Fruit fly (Drosophila melanogaster) whole organism, embryonic: ENCODE measurements around the gene CG34408.

ENCODE experiments used
- B-H2 ChIP-seq: fragments of 200-800 bp; sonication (Bioruptor generic); optimal IDR thresholded peaks from 2 replicates; lab custom pipeline; 2018; ENCODE audit warnings: missing biosample characterization, mild to moderate bottlenecking, missing genetic modification characterization
- BtbVII ChIP-seq: fragments of 200-800 bp; sonication (Bioruptor generic); optimal IDR thresholded peaks from 3 replicates; lab custom pipeline; 2017; ENCODE audit warnings: missing biosample characterization, mild to moderate bottlenecking, missing genetic modification characterization
- CG12299 ChIP-seq: fragments of 200-800 bp; sonication (Bioruptor generic); optimal IDR thresholded peaks from 2 replicates; lab custom pipeline; 2018; ENCODE audit warnings: missing biosample characterization, mild to moderate bottlenecking, missing genetic modification characterization
- CG1647 ChIP-seq: fragments of 200-800 bp; sonication (Bioruptor generic); optimal IDR thresholded peaks from 3 replicates; lab custom pipeline; 2016; ENCODE audit warnings: missing biosample characterization, missing genetic modification characterization
- CG16813 ChIP-seq: fragments of 200-800 bp; sonication (Bioruptor generic); IDR thresholded peaks from 3 replicates; pipeline ENCODE4 v1.3.6; 2022; ENCODE audit warnings: missing biosample characterization, missing genetic modification characterization; ENCODE audit not compliant: partially characterized antibody
- CG17568 ChIP-seq: fragments of 200-800 bp; sonication (Bioruptor generic); optimal IDR thresholded peaks from 2 replicates; lab custom pipeline; 2018; ENCODE audit warnings: missing biosample characterization, mild to moderate bottlenecking, missing genetic modification characterization, moderate library complexity
- CG17912 ChIP-seq: fragments of 200-800 bp; sonication (Bioruptor generic); optimal IDR thresholded peaks from 2 replicates; lab custom pipeline; 2018; ENCODE audit warnings: missing biosample characterization, mild to moderate bottlenecking, missing genetic modification characterization
- CG18764 ChIP-seq: fragments of 200-800 bp; sonication (Bioruptor generic); optimal IDR thresholded peaks from 3 replicates; lab custom pipeline; 2016; ENCODE audit warnings: missing biosample characterization, missing genetic modification characterization
- CG2120 ChIP-seq: fragments of 200-800 bp; sonication (Bioruptor generic); optimal IDR thresholded peaks from 3 replicates; lab custom pipeline; 2016; ENCODE audit warnings: missing biosample characterization, missing genetic modification characterization
- CG30020 ChIP-seq: fragments of 200-800 bp; optimal IDR thresholded peaks from 2 replicates; lab custom pipeline; 2019; ENCODE audit warnings: missing biosample characterization, mild to moderate bottlenecking, missing genetic modification characterization, moderate library complexity
- CG30403 ChIP-seq: fragments of 200-800 bp; sonication (Bioruptor generic); optimal IDR thresholded peaks from 3 replicates; lab custom pipeline; 2016; ENCODE audit warnings: missing biosample characterization, missing genetic modification characterization
- CG3281 ChIP-seq: fragments of 200-800 bp; sonication (Bioruptor generic); optimal IDR thresholded peaks from 3 replicates; lab custom pipeline; 2017; ENCODE audit warnings: missing biosample characterization, mild to moderate bottlenecking, missing genetic modification characterization
- CG43689 ChIP-seq: fragments of 200-800 bp; sonication (Bioruptor generic); IDR thresholded peaks from 2 replicates; pipeline ENCODE4 v1.3.6; 2022; ENCODE audit warnings: missing biosample characterization, missing genetic modification characterization
- CG4854 ChIP-seq: fragments of 200-800 bp; sonication (Bioruptor generic); optimal IDR thresholded peaks from 2 replicates; lab custom pipeline; 2016; ENCODE audit warnings: missing biosample characterization, missing genetic modification characterization, inconsistent platforms
- CG5245 ChIP-seq: fragments of 200-800 bp; sonication (Bioruptor generic); optimal IDR thresholded peaks from 3 replicates; lab custom pipeline; 2016; ENCODE audit warnings: missing biosample characterization, missing genetic modification characterization
- CG7372 ChIP-seq: fragments of 200-800 bp; sonication (Bioruptor generic); IDR thresholded peaks from 2 replicates; pipeline ENCODE4 v1.3.6; 2022; ENCODE audit warnings: missing biosample characterization, missing genetic modification characterization
- CG8944 ChIP-seq: fragments of 200-800 bp; sonication (Bioruptor generic); optimal IDR thresholded peaks from 3 replicates; lab custom pipeline; 2016; ENCODE audit warnings: missing biosample characterization, missing genetic modification characterization
- CG9727 ChIP-seq: fragments of 200-800 bp; sonication (Bioruptor generic); optimal IDR thresholded peaks from 3 replicates; lab custom pipeline; 2017; ENCODE audit warnings: missing biosample characterization, mild to moderate bottlenecking, missing genetic modification characterization
- CG9876 ChIP-seq: fragments of 200-800 bp; sonication (Bioruptor generic); optimal IDR thresholded peaks from 2 replicates; lab custom pipeline; 2016; ENCODE audit warnings: missing biosample characterization, missing genetic modification characterization
- CrebB ChIP-seq: fragments of 200-800 bp; sonication (Bioruptor generic); optimal IDR thresholded peaks from 3 replicates; lab custom pipeline; 2018; ENCODE audit warnings: missing biosample characterization, mild to moderate bottlenecking, missing genetic modification characterization
- D ChIP-seq, 2 experiments: fragments of 200-800 bp in 1 of 2; fragments of >200 bp in 1 of 2; sonication (Bioruptor generic) in 1 of 2; optimal IDR thresholded peaks; 2 replicates in 1 of 2; 3 replicates in 1 of 2; lab custom pipeline; 2017; ENCODE audit warnings: mild to moderate bottlenecking in 1 of 2, missing biosample characterization in 1 of 2, missing genetic modification characterization in 1 of 2, missing genetic modification reagents in 1 of 2
- D19B ChIP-seq: fragments of 200-800 bp; sonication (Bioruptor generic); optimal IDR thresholded peaks from 2 replicates; lab custom pipeline; 2017; ENCODE audit warnings: missing biosample characterization, mild to moderate bottlenecking, missing genetic modification characterization
- Dll ChIP-seq: fragments of 200-800 bp; sonication (Bioruptor generic); IDR thresholded peaks from 4 replicates; pipeline ENCODE4 v1.3.6; 2022; ENCODE audit warnings: missing biosample characterization, missing genetic modification characterization; ENCODE audit not compliant: partially characterized antibody
- Doc2 ChIP-seq: fragments of 200-800 bp; sonication (Bioruptor generic); IDR thresholded peaks from 2 replicates; pipeline ENCODE4 v1.3.6; 2022; ENCODE audit warnings: missing biosample characterization, missing genetic modification characterization
- H15 ChIP-seq: fragments of 200-800 bp; sonication (Bioruptor generic); IDR thresholded peaks from 3 replicates; pipeline ENCODE4 v1.3.6; 2022; ENCODE audit warnings: missing biosample characterization, missing genetic modification characterization
- Hmr ChIP-seq: fragments of 200-800 bp; sonication (Bioruptor generic); optimal IDR thresholded peaks from 3 replicates; lab custom pipeline; 2017; ENCODE audit warnings: mild to moderate bottlenecking, missing biosample characterization, missing genetic modification reagents, missing genetic modification characterization
- Jarid2 ChIP-seq: fragments of 200-800 bp; sonication (Bioruptor generic); optimal IDR thresholded peaks from 3 replicates; lab custom pipeline; 2017; ENCODE audit warnings: mild to moderate bottlenecking, missing biosample characterization, missing genetic modification reagents, missing genetic modification characterization
- MTF-1 ChIP-seq: fragments of 200-800 bp; sonication (Bioruptor generic); optimal IDR thresholded peaks from 2 replicates; lab custom pipeline; 2018; ENCODE audit warnings: missing biosample characterization, mild to moderate bottlenecking, missing genetic modification characterization, borderline replicate concordance
- NC2α ChIP-seq: fragments of 200-800 bp; sonication (Bioruptor generic); optimal IDR thresholded peaks from 2 replicates; lab custom pipeline; 2016; ENCODE audit warnings: missing biosample characterization, missing genetic modification characterization
- PHDP ChIP-seq: fragments of 200-800 bp; sonication (Bioruptor generic); optimal IDR thresholded peaks from 3 replicates; lab custom pipeline; 2018; ENCODE audit warnings: missing biosample characterization, mild to moderate bottlenecking, missing genetic modification characterization, moderate library complexity
- al ChIP-seq: fragments of 200-800 bp; sonication (Bioruptor generic); IDR thresholded peaks from 2 replicates; pipeline ENCODE4 v1.3.6; 2022; ENCODE audit warnings: missing biosample characterization, missing genetic modification characterization
- ato ChIP-seq: fragments of 200-800 bp; sonication (Bioruptor generic); IDR thresholded peaks from 2 replicates; pipeline ENCODE4 v1.3.6; 2022; ENCODE audit warnings: missing biosample characterization, missing genetic modification characterization; ENCODE audit not compliant: partially characterized antibody
- bab2 ChIP-seq: fragments of 200-800 bp; sonication (Bioruptor generic); optimal IDR thresholded peaks from 2 replicates; lab custom pipeline; 2016; ENCODE audit warnings: missing biosample characterization, missing genetic modification characterization
- br ChIP-seq: fragments of >200 bp; optimal IDR thresholded peaks from 2 replicates; lab custom pipeline; 2017
- btn ChIP-seq: fragments of 200-800 bp; sonication (Bioruptor generic); optimal IDR thresholded peaks from 2 replicates; lab custom pipeline; 2016; ENCODE audit warnings: missing biosample characterization, missing genetic modification characterization
- da ChIP-seq: fragments of 200-800 bp; sonication (Bioruptor generic); optimal IDR thresholded peaks from 2 replicates; lab custom pipeline; 2016; ENCODE audit warnings: missing biosample characterization, missing genetic modification characterization
- dmrt99B ChIP-seq: fragments of 200-800 bp; sonication (Bioruptor generic); optimal IDR thresholded peaks from 2 replicates; lab custom pipeline; 2018; ENCODE audit warnings: missing biosample characterization, mild to moderate bottlenecking, missing genetic modification characterization, moderate library complexity
- en ChIP-seq: fragments of 200-800 bp; sonication (Bioruptor generic); optimal IDR thresholded peaks from 2 replicates; lab custom pipeline; 2016; ENCODE audit warnings: missing biosample characterization, missing genetic modification characterization
- hth ChIP-seq: fragments of >200 bp; optimal IDR thresholded peaks from 2 replicates; lab custom pipeline; 2017; ENCODE audit warnings: inconsistent platforms
- lilli ChIP-seq: fragments of 200-800 bp; sonication (Bioruptor generic); optimal IDR thresholded peaks from 3 replicates; lab custom pipeline; 2016; ENCODE audit warnings: missing biosample characterization, missing genetic modification characterization
- maf-S ChIP-seq: fragments of 200-800 bp; sonication (Bioruptor generic); optimal IDR thresholded peaks from 2 replicates; lab custom pipeline; 2016; ENCODE audit warnings: missing biosample characterization, missing genetic modification characterization
- nau ChIP-seq: fragments of 200-800 bp; sonication (Bioruptor generic); optimal IDR thresholded peaks from 3 replicates; lab custom pipeline; 2017; ENCODE audit warnings: missing biosample characterization, mild to moderate bottlenecking, missing genetic modification characterization, missing genetic modification reagents
- onecut ChIP-seq: fragments of 200-800 bp; sonication (Bioruptor generic); IDR thresholded peaks from 2 replicates; pipeline ENCODE4 v1.3.6; 2022; ENCODE audit warnings: missing biosample characterization, missing genetic modification characterization
- pum ChIP-seq: fragments of 200-800 bp; sonication (Bioruptor generic); optimal IDR thresholded peaks from 2 replicates; lab custom pipeline; 2016; ENCODE audit warnings: missing biosample characterization, missing genetic modification characterization
- sd ChIP-seq: fragments of 200-800 bp; sonication (Bioruptor generic); optimal IDR thresholded peaks from 3 replicates; lab custom pipeline; 2018; ENCODE audit warnings: missing biosample characterization, mild to moderate bottlenecking, missing genetic modification characterization, moderate library complexity
- sna ChIP-seq: fragments of 200-800 bp; sonication (Bioruptor generic); IDR thresholded peaks from 2 replicates; pipeline ENCODE4 v1.3.6; 2022; ENCODE audit warnings: missing biosample characterization, missing genetic modification characterization; ENCODE audit not compliant: partially characterized antibody
- ssp ChIP-seq: fragments of 200-800 bp; sonication (Bioruptor generic); IDR thresholded peaks from 2 replicates; pipeline ENCODE4 v1.3.6; 2022; ENCODE audit warnings: missing biosample characterization, missing genetic modification characterization
- vvl ChIP-seq: fragments of 200-800 bp; sonication (Bioruptor generic); IDR thresholded peaks from 2 replicates; pipeline ENCODE4 v1.3.6; 2022; ENCODE audit warnings: missing biosample characterization, missing genetic modification characterization
- yki ChIP-seq: fragments of >200 bp; optimal IDR thresholded peaks from 3 replicates; lab custom pipeline; 2018

CG34408 gene

dm6 chrX:10265213-10266017 is 45.5 kb downstream of the CG34408 start, which contains the start of gene CG12643 (continued):
- TF ChIP-seq CG16813 (GFP tag; lab: Robert Waterston, UW) (no peak), nau (peak; percentile 85), CG1647 (GFP tag; lab: Kevin White, UChicago) (peak; percentile 87), CG9727 (GFP tag; lab: Kevin White, UChicago) (peak; percentile 85), CG17568 (GFP tag; lab: Kevin White, UChicago) (peak; percentile 71), lilli (GFP tag; lab: Kevin White, UChicago) (peak; percentile 88), CG43689 (GFP tag; lab: Robert Waterston, UW) (peak; percentile 85), hth (no peak), ato (GFP tag; lab: Robert Waterston, UW) (no peak), B-H2 (GFP tag; lab: Kevin White, UChicago) (peak; percentile 70), CG3281 (GFP tag; lab: Kevin White, UChicago) (peak; percentile 85), btn (GFP tag; lab: Kevin White, UChicago) (peak; percentile 94), Jarid2 (GFP tag; lab: Kevin White, UChicago) (peak; percentile 17), CrebB (tag; lab: Kevin White, UChicago) (peak; percentile 56), vvl (peak; percentile 96), CG30020 (peak; percentile 70), onecut (GFP tag; lab: Robert Waterston, UW) (peak; percentile 60), D (optimal IDR thresholded peaks at IDR 0.05; lab: Kevin White, UChicago) (no peak), D (GFP tag; optimal IDR thresholded peaks at IDR 0.05; lab: Kevin White, UChicago) (peak; percentile 94), maf-S (GFP tag; lab: Kevin White, UChicago) (peak; percentile 89), ssp (GFP tag; lab: Robert Waterston, UW) (peak; percentile 83), da (GFP tag; lab: Kevin White, UChicago) (peak; percentile 80), en (peak; percentile 87), bab2 (GFP tag; lab: Kevin White, UChicago) (peak; percentile 96), CG5245 (GFP tag; lab: Kevin White, UChicago) (peak; percentile 94), CG9876 (GFP tag; lab: Kevin White, UChicago) (peak; percentile 93), CG17912 (peak; percentile 48), Hmr (GFP tag; lab: Kevin White, UChicago) (peak; percentile 87), br (no peak), Dll (GFP tag; lab: Robert Waterston, UW) (no peak), MTF-1 (GFP tag; lab: Kevin White, UChicago) (peak; percentile 74), CG18764 (GFP tag; lab: Kevin White, UChicago) (peak; percentile 89), Doc2 (GFP tag; lab: Robert Waterston, UW) (peak; percentile 70; the same call in 1 of the 2 replicates), D19B (GFP tag; lab: Kevin White, UChicago) (peak; percentile 97), sna (GFP tag; lab: Robert Waterston, UW) (no peak), CG8944 (peak; percentile 93), yki (no peak), CG12299 (tag; lab: Kevin White, UChicago) (peak; percentile 53), CG7372 (GFP tag; lab: Robert Waterston, UW) (peak; percentile 55), CG2120 (GFP tag; lab: Kevin White, UChicago) (peak; percentile 88), pum (GFP tag; lab: Kevin White, UChicago) (peak; percentile 89), dmrt99B (peak; percentile 89), NC2α (GFP tag; lab: Kevin White, UChicago) (peak; percentile 92), sd (peak; percentile 61), al (GFP tag; lab: Robert Waterston, UW) (peak; percentile 73), H15 (GFP tag; lab: Robert Waterston, UW) (peak; percentile 94), BtbVII (GFP tag; lab: Kevin White, UChicago) (peak; percentile 75), PHDP (tag; lab: Kevin White, UChicago) (peak; percentile 84), CG30403 (GFP tag; lab: Kevin White, UChicago) (peak; percentile 88), CG4854 (peak; percentile 78)
